Fruit fly (Drosophila melanogaster): Measurements from ENCODE around the gene CG14314.

Gene CG14314

DNA sequence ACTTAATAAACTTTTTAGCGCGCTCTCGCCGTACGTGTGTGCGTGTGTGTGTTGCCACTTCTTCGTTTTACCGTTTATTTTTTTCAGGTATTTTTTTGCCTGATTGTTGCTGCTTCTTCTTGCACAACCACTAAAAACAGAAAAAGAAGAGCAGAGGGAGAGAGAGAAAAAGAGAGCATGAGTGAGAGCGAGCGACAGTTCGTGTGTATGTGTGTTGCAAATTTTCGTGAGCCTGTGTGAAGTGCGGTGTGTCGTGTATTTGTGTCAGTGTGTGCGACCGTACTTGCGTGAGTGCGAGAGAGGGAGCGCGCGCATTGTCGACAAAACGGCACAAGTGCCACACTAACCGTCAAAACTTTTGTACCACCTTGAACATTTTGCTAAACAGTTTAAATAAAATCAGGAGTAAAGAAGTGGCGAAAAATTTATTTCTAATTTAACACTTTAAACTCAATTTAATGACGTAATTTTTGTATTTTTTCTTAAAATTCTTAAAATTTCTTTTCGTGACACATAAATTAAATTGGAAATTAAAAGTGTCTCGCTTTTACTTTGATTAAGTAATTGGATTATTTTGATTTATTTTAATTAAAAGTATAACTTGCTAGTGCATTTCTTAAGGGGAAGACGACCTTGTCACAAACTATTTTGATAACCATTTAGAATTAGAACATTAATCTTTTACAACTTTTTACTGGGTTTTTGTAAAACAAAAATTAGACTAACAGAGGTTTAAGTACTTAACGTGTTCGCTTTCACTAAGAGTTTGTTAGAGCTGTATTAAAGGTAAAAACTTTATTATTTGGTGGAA is 18.7 kb upstream of the CG14314 start (continued):
- TF ChIP-seq pnt (GFP tag; optimal IDR thresholded peaks at IDR 0.05) (peak; percentile 23), Hr3 (GFP tag; optimal IDR thresholded peaks at IDR 0.05) (peak; percentile 77), chif (GFP tag; optimal IDR thresholded peaks at IDR 0.05) (peak in 1 of 2 experiments; percentile 36), CG11504 (tag; optimal IDR thresholded peaks at IDR 0.05) (peak; percentile 77), CG4404 (GFP tag; IDR thresholded peaks at IDR 0.05) (no peak), yki (optimal IDR thresholded peaks at IDR 0.05) (peak; percentile 69), so (GFP tag; IDR thresholded peaks at IDR 0.05) (no peak), CG1603 (tag; optimal IDR thresholded peaks at IDR 0.05) (peak; percentile 28), CG17829 (tag; optimal IDR thresholded peaks at IDR 0.05) (peak; percentile 50), salm (tag; optimal IDR thresholded peaks at IDR 0.05) (no peak), NfI (GFP tag; optimal IDR thresholded peaks at IDR 0.05) (peak; percentile 53), CG12942 (GFP tag; optimal IDR thresholded peaks at IDR 0.05) (peak; percentile 15), CG7786 (GFP tag; optimal IDR thresholded peaks at IDR 0.05) (peak; percentile 26), Scr (GFP tag; IDR thresholded peaks at IDR 0.05; ENCODE audit: partially characterized antibody) (no peak), lola (GFP tag; optimal IDR thresholded peaks at IDR 0.05) (peak in 1 of 3 experiments; percentile 75), CG6175 (GFP tag; IDR thresholded peaks at IDR 0.05) (no peak), CG1792 (GFP tag; optimal IDR thresholded peaks at IDR 0.05) (no peak), BEAF-32 (GFP tag; optimal IDR thresholded peaks at IDR 0.05) (peak; percentile 1), CG2120 (GFP tag; optimal IDR thresholded peaks at IDR 0.05) (peak; percentile 61), tin (GFP tag; optimal IDR thresholded peaks at IDR 0.05) (peak; percentile 52), Deaf1 (tag; optimal IDR thresholded peaks at IDR 0.05) (peak; percentile 58), Stat92E (GFP tag; optimal IDR thresholded peaks at IDR 0.05) (no peak), ems (GFP tag; optimal IDR thresholded peaks at IDR 0.05) (no peak), C15 (GFP tag; IDR thresholded peaks at IDR 0.05) (no peak), CG11093 (GFP tag; IDR thresholded peaks at IDR 0.05) (peak; percentile 37; the same call in 2 of the 3 replicates), CG33557 (GFP tag; optimal IDR thresholded peaks at IDR 0.05) (no peak), cwo (GFP tag; optimal IDR thresholded peaks at IDR 0.05) (peak; percentile 51), CG13624 (GFP tag; optimal IDR thresholded peaks at IDR 0.05) (no peak), CoRest (tag; optimal IDR thresholded peaks at IDR 0.05) (peak; percentile 86), org-1 (GFP tag; optimal IDR thresholded peaks at IDR 0.05) (peak; percentile 31), CG4820 (GFP tag; optimal IDR thresholded peaks at IDR 0.05) (no peak), sna (GFP tag; IDR thresholded peaks at IDR 0.05; ENCODE audit: partially characterized antibody) (no peak), CG1647 (GFP tag; optimal IDR thresholded peaks at IDR 0.05) (no peak), abd-A (tag; optimal IDR thresholded peaks at IDR 0.05) (peak; percentile 71), B-H2 (GFP tag; optimal IDR thresholded peaks at IDR 0.05) (peak; percentile 7), B-H1 (GFP tag; IDR thresholded peaks at IDR 0.05) (no peak), pan (optimal IDR thresholded peaks at IDR 0.05) (no peak), pan (GFP tag; optimal IDR thresholded peaks at IDR 0.05 in 1 of 2, IDR thresholded peaks at IDR 0.05 in 1 of 2) (no peak), ac (GFP tag; optimal IDR thresholded peaks at IDR 0.05) (no peak), slp2 (GFP tag; optimal IDR thresholded peaks at IDR 0.05) (peak; percentile 50), fu2 (GFP tag; optimal IDR thresholded peaks at IDR 0.05) (peak; percentile 29), CG17328 (GFP tag; IDR thresholded peaks at IDR 0.05) (no peak), CTCF (GFP tag; optimal IDR thresholded peaks at IDR 0.05) (no peak), CG31441 (GFP tag; IDR thresholded peaks at IDR 0.05) (no peak), CG10209 (GFP tag; optimal IDR thresholded peaks at IDR 0.05) (peak; percentile 53), ttk (GFP tag; IDR thresholded peaks at IDR 0.05) (no peak), gsb-n (tag; optimal IDR thresholded peaks at IDR 0.05) (peak; percentile 50), maf-S (GFP tag; optimal IDR thresholded peaks at IDR 0.05) (no peak), kni (GFP tag; optimal IDR thresholded peaks at IDR 0.05) (peak; percentile 55), chinmo (GFP tag; IDR thresholded peaks at IDR 0.05; ENCODE audit: partially characterized antibody) (no peak)

Data from whole organism, embryonic.